Fruit fly (Drosophila melanogaster): ENCODE data around the gene CG3061.

DNA sequence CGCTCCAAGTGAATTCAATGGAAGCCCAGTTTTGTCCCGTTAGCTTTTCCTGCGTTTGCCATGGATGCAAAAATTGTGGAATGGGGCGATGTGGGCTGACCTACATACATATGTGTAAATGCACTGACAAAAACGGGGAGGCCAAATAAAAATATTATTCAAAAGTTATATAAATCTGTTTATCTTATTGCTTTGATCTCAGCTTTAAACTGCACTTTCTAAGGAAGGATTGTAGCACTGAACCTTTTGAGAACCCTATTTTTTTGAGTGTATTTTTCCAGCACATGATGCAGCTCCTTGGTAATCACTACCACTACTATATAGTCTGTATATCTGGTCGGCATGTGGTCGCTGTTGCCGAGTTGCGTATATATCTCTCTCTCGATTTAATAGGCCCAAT, 44.9 kb downstream of the CG3061 start:
- TF ChIP-seq CTCF (optimal IDR thresholded peaks at IDR 0.05) (no peak), CG8478 (optimal IDR thresholded peaks at IDR 0.05) (no peak)

Data from S2 (cell line).